Worm (Caenorhabditis elegans): Measurements from ENCODE around the gene C25H3.3.

Gene C25H3.3

ce11 chrII:5649236-5650004, 44.6 kb upstream of the C25H3.3 start, which contains the start of the genes sam-4, F59E12.17 and zyg-1 (continued):
- no peak for TF ChIP-seq ceh-28 (tag; optimal IDR thresholded peaks at IDR 0.05)
- no peak for TF ChIP-seq nhr-12 (tag; optimal IDR thresholded peaks at IDR 0.05)
- no peak for TF ChIP-seq skn-1 (tag; optimal IDR thresholded peaks at IDR 0.05)
- TF ChIP-seq ceh-82 (tag; optimal IDR thresholded peaks at IDR 0.05), result no peak
- TF ChIP-seq lin-39 (tag; optimal IDR thresholded peaks at IDR 0.05), result peak; percentile 74
- no peak for TF ChIP-seq nhr-76 (tag; optimal IDR thresholded peaks at IDR 0.05)
- TF ChIP-seq snpc-4 (tag; optimal IDR thresholded peaks at IDR 0.05), result no peak
- no peak for TF ChIP-seq unc-62 (GFP tag; optimal IDR thresholded peaks at IDR 0.05)
- TF ChIP-seq elt-2 (tag; optimal IDR thresholded peaks at IDR 0.05), result peak; percentile 52
- no peak for TF ChIP-seq zag-1 (tag; optimal IDR thresholded peaks at IDR 0.05)
- no peak for TF ChIP-seq jun-1 (tag; optimal IDR thresholded peaks at IDR 0.05)

ce11 chrII:5651426-5651825, 42.6 kb upstream of the C25H3.3 start:
- TF ChIP-seq pha-4 (tag; optimal IDR thresholded peaks at IDR 0.05) (no peak), egl-27 (tag; optimal IDR thresholded peaks at IDR 0.05) (no peak), zag-1 (tag; optimal IDR thresholded peaks at IDR 0.05) (no peak), lsy-12 (tag; optimal IDR thresholded peaks at IDR 0.05) (no peak), daf-12 (tag; optimal IDR thresholded peaks at IDR 0.05) (no peak), unc-39 (tag; optimal IDR thresholded peaks at IDR 0.05) (no peak), ZK546.5 (tag; optimal IDR thresholded peaks at IDR 0.05) (no peak)

- TF ChIP-seq aly-2 (tag; optimal IDR thresholded peaks at IDR 0.05) (no peak), fkh-2 (tag; optimal IDR thresholded peaks at IDR 0.05) (no peak), egl-5 (tag; optimal IDR thresholded peaks at IDR 0.05) (no peak), zag-1 (tag; optimal IDR thresholded peaks at IDR 0.05) (no peak), pha-4 (tag; optimal IDR thresholded peaks at IDR 0.05) (no peak)
These were observed 41.7 kb upstream of the C25H3.3 start, which contains the start of gene bli-2 for ce11 chrII:5652334-5652733. Gene bli-2 (minus strand): TSS chrII:5652434.

- TF ChIP-seq tbx-2 (tag; optimal IDR thresholded peaks at IDR 0.05) (no peak), zag-1 (tag; optimal IDR thresholded peaks at IDR 0.05) (no peak)
These were observed 39.8 kb upstream of the C25H3.3 start, which contains the start of gene F59E12.1 for ce11 chrII:5654215-5654614. Gene F59E12.1 (plus strand): TSS chrII:5654515.

- no peak for TF ChIP-seq fkh-2 (tag; optimal IDR thresholded peaks at IDR 0.05)
- TF ChIP-seq lin-39 (tag; optimal IDR thresholded peaks at IDR 0.05), result no peak
- no peak for TF ChIP-seq nhr-25 (tag; optimal IDR thresholded peaks at IDR 0.05)
- TF ChIP-seq lsy-12 (tag; optimal IDR thresholded peaks at IDR 0.05), result no peak
- no peak for TF ChIP-seq ceh-28 (tag; optimal IDR thresholded peaks at IDR 0.05)
- no peak for TF ChIP-seq unc-39 (tag; optimal IDR thresholded peaks at IDR 0.05)
- TF ChIP-seq ceh-16 (tag; optimal IDR thresholded peaks at IDR 0.05), result no peak
- no peak for TF ChIP-seq nhr-67 (tag; optimal IDR thresholded peaks at IDR 0.05)
- no peak for TF ChIP-seq ceh-9 (tag; optimal IDR thresholded peaks at IDR 0.05)
These were observed 34.3 kb upstream of the C25H3.3 start, which contains the start of gene fut-3 for ce11 chrII:5659675-5660074. Gene fut-3 (minus strand): TSS chrII:5659775.

- TF ChIP-seq nhr-77 (tag; optimal IDR thresholded peaks at IDR 0.05) (no peak), unc-62 (GFP tag; optimal IDR thresholded peaks at IDR 0.05) (no peak), tbx-2 (tag; optimal IDR thresholded peaks at IDR 0.05) (no peak), skn-1 (tag; optimal IDR thresholded peaks at IDR 0.05) (no peak), fkh-10 (GFP tag; optimal IDR thresholded peaks at IDR 0.05) (no peak), aly-2 (tag; optimal IDR thresholded peaks at IDR 0.05) (no peak), fos-1 (tag; optimal IDR thresholded peaks at IDR 0.05) (no peak), egl-5 (tag; optimal IDR thresholded peaks at IDR 0.05) (no peak), pha-4 (tag; optimal IDR thresholded peaks at IDR 0.05) (no peak), nhr-11 (tag; optimal IDR thresholded peaks at IDR 0.05) (no peak), ztf-4 (tag; optimal IDR thresholded peaks at IDR 0.05) (no peak), nhr-237 (tag; optimal IDR thresholded peaks at IDR 0.05) (no peak), ama-1 (optimal IDR thresholded peaks at IDR 0.05) (no peak)
These were observed 33.8 kb upstream of the C25H3.3 start for ce11 chrII:5660155-5660554.
